Fruit fly (Drosophila melanogaster) whole organism, embryonic: ENCODE results near the gene CG11560.

Experiments
- CG14860 ChIP-seq: fragments of 200-800 bp; sonication (Bioruptor generic); IDR thresholded peaks from 3 replicates; pipeline ENCODE4 v1.3.6; 2022; ENCODE audit warnings: missing biosample characterization, missing genetic modification characterization; ENCODE audit not compliant: partially characterized antibody
- CG15479 ChIP-seq: fragments of 200-800 bp; sonication (Bioruptor generic); optimal IDR thresholded peaks from 3 replicates; lab custom pipeline; 2019; ENCODE audit warnings: missing biosample characterization, mild to moderate bottlenecking, missing genetic modification characterization, moderate library complexity
- CG1647 ChIP-seq: fragments of 200-800 bp; sonication (Bioruptor generic); optimal IDR thresholded peaks from 3 replicates; lab custom pipeline; 2016; ENCODE audit warnings: missing biosample characterization, missing genetic modification characterization
- CG17328 ChIP-seq: fragments of 200-800 bp; sonication (Bioruptor generic); IDR thresholded peaks from 2 replicates; pipeline ENCODE4 v1.3.6; 2022; ENCODE audit warnings: missing biosample characterization, missing genetic modification characterization
- CG17359 ChIP-seq: fragments of 200-800 bp; sonication (Bioruptor generic); optimal IDR thresholded peaks from 3 replicates; lab custom pipeline; 2018; ENCODE audit warnings: missing biosample characterization, mild to moderate bottlenecking, missing genetic modification characterization, moderate library complexity
- CG18011 ChIP-seq: fragments of 200-800 bp; sonication (Bioruptor generic); optimal IDR thresholded peaks from 2 replicates; lab custom pipeline; 2017; ENCODE audit warnings: missing biosample characterization, missing genetic modification characterization, mild to moderate bottlenecking, moderate library complexity, missing genotype
- CG18476 ChIP-seq: fragments of 200-800 bp; sonication (Bioruptor generic); optimal IDR thresholded peaks from 2 replicates; lab custom pipeline; 2016; ENCODE audit warnings: missing biosample characterization, mild to moderate bottlenecking, missing genetic modification characterization
- CG18599 ChIP-seq: fragments of 200-800 bp; sonication (Bioruptor generic); optimal IDR thresholded peaks from 3 replicates; lab custom pipeline; 2017; ENCODE audit warnings: missing biosample characterization, missing genetic modification characterization, mild to moderate bottlenecking, moderate library complexity, missing genetic modification reagents
- CG30020 ChIP-seq: fragments of 200-800 bp; optimal IDR thresholded peaks from 2 replicates; lab custom pipeline; 2019; ENCODE audit warnings: missing biosample characterization, mild to moderate bottlenecking, missing genetic modification characterization, moderate library complexity
- CG31365 ChIP-seq: fragments of 200-800 bp; sonication (Bioruptor generic); optimal IDR thresholded peaks from 2 replicates; lab custom pipeline; 2018; ENCODE audit warnings: missing biosample characterization, mild to moderate bottlenecking, missing genetic modification characterization
- CG32532 ChIP-seq: fragments of 200-800 bp; sonication (Bioruptor generic); IDR thresholded peaks from 2 replicates; pipeline ENCODE4 v1.3.6; 2022; ENCODE audit warnings: missing biosample characterization, missing genetic modification characterization
- CG3726 ChIP-seq: fragments of 200-800 bp; sonication (Bioruptor generic); IDR thresholded peaks from 3 replicates; pipeline ENCODE4, ENCODE4 v1.3.6; 2022; ENCODE audit warnings: missing biosample characterization, missing genetic modification characterization
- CG4282 ChIP-seq: fragments of 200-800 bp; sonication (Bioruptor generic); optimal IDR thresholded peaks from 2 replicates; lab custom pipeline; 2016; ENCODE audit warnings: missing biosample characterization, missing genetic modification characterization
- CG5180 ChIP-seq: fragments of 200-800 bp; sonication (Bioruptor generic); optimal IDR thresholded peaks from 3 replicates; lab custom pipeline; 2017; ENCODE audit warnings: missing biosample characterization, missing genetic modification characterization, mild to moderate bottlenecking, moderate library complexity, missing genetic modification reagents
- CG6175 ChIP-seq: fragments of 200-800 bp; sonication (Bioruptor generic); IDR thresholded peaks from 3 replicates; pipeline ENCODE4 v1.3.6; 2022; ENCODE audit warnings: missing biosample characterization, missing genetic modification characterization
- CG6272 ChIP-seq: fragments of 200-800 bp; sonication (Bioruptor generic); IDR thresholded peaks from 2 replicates; pipeline ENCODE4 v1.3.6; 2022; ENCODE audit warnings: missing biosample characterization, missing genetic modification characterization
- CG7786 ChIP-seq: fragments of 200-800 bp; sonication (Bioruptor generic); optimal IDR thresholded peaks from 2 replicates; lab custom pipeline; 2016; ENCODE audit warnings: missing biosample characterization, missing genetic modification characterization
- CG7987 ChIP-seq: fragments of 200-800 bp; sonication (Bioruptor generic); optimal IDR thresholded peaks from 2 replicates; lab custom pipeline; 2018; ENCODE audit warnings: missing biosample characterization, mild to moderate bottlenecking, missing genetic modification characterization, moderate library complexity
- CG9932 ChIP-seq: fragments of 200-800 bp; sonication (Bioruptor generic); IDR thresholded peaks from 2 replicates; pipeline ENCODE4 v1.3.6; 2022; ENCODE audit warnings: missing biosample characterization, missing genetic modification characterization
- D19A ChIP-seq: fragments of 200-800 bp; optimal IDR thresholded peaks from 3 replicates; lab custom pipeline; 2019; ENCODE audit warnings: missing biosample characterization, mild to moderate bottlenecking, missing genetic modification characterization, moderate library complexity
- Dip3 ChIP-seq: fragments of 200-800 bp; sonication (Bioruptor generic); optimal IDR thresholded peaks from 3 replicates; lab custom pipeline; 2016; ENCODE audit warnings: missing biosample characterization, missing genetic modification characterization
- E2f1 ChIP-seq: fragments of 200-800 bp; sonication (Bioruptor generic); IDR thresholded peaks from 2 replicates; pipeline ENCODE4 v1.3.6; 2022; ENCODE audit warnings: missing biosample characterization, missing genetic modification characterization
- Gsc ChIP-seq: fragments of 200-800 bp; sonication (Bioruptor generic); IDR thresholded peaks from 2 replicates; pipeline ENCODE4 v1.3.6; 2022; ENCODE audit warnings: missing biosample characterization, missing genetic modification characterization
- HLH3B ChIP-seq: fragments of 200-800 bp; sonication (Bioruptor generic); IDR thresholded peaks from 2 replicates; pipeline ENCODE4 v1.3.6; 2022; ENCODE audit warnings: missing biosample characterization, missing genetic modification characterization
- HLHmδ ChIP-seq: fragments of 200-800 bp; sonication (Bioruptor generic); optimal IDR thresholded peaks from 2 replicates; lab custom pipeline; 2018; ENCODE audit warnings: missing biosample characterization, mild to moderate bottlenecking, missing genetic modification characterization, moderate library complexity
- Max ChIP-seq: fragments of 200-800 bp; sonication (Bioruptor generic); optimal IDR thresholded peaks from 2 replicates; lab custom pipeline; 2016; ENCODE audit warnings: missing biosample characterization, mild to moderate bottlenecking, missing genetic modification characterization
- Sin3A ChIP-seq: fragments of >200 bp; optimal IDR thresholded peaks from 2 replicates; lab custom pipeline; 2018
- Sox102F ChIP-seq: fragments of 200-800 bp; sonication (Bioruptor generic); optimal IDR thresholded peaks from 2 replicates; lab custom pipeline; 2018; ENCODE audit warnings: missing biosample characterization, mild to moderate bottlenecking, missing genetic modification characterization, moderate library complexity
- Spps ChIP-seq: fragments of 200-800 bp; sonication (Bioruptor generic); optimal IDR thresholded peaks from 2 replicates; lab custom pipeline; 2018; ENCODE audit warnings: missing biosample characterization, mild to moderate bottlenecking, missing genetic modification characterization
- TFAM ChIP-seq: fragments of 200-800 bp; sonication (Bioruptor generic); optimal IDR thresholded peaks from 2 replicates; lab custom pipeline; 2017; ENCODE audit warnings: missing biosample characterization, missing genetic modification characterization, inconsistent platforms
- Xbp1 ChIP-seq: fragments of 200-800 bp; sonication (Bioruptor generic); optimal IDR thresholded peaks from 3 replicates; lab custom pipeline; 2016; ENCODE audit warnings: missing biosample characterization, mild to moderate bottlenecking, missing genetic modification characterization
- al ChIP-seq: fragments of 200-800 bp; sonication (Bioruptor generic); IDR thresholded peaks from 2 replicates; pipeline ENCODE4 v1.3.6; 2022; ENCODE audit warnings: missing biosample characterization, missing genetic modification characterization
- cad ChIP-seq: fragments of >200 bp; optimal IDR thresholded peaks from 2 replicates; lab custom pipeline; 2017; ENCODE audit warnings: missing biosample characterization, missing genetic modification characterization
- cas ChIP-seq: fragments of 200-800 bp; sonication (Bioruptor generic); IDR thresholded peaks from 2 replicates; pipeline ENCODE4 v1.3.6; 2022; ENCODE audit warnings: missing biosample characterization, missing genetic modification characterization
- chm ChIP-seq: fragments of 200-800 bp; sonication (Bioruptor generic); IDR thresholded peaks from 2 replicates; pipeline ENCODE4 v1.3.6; 2022; ENCODE audit warnings: missing biosample characterization, missing genetic modification characterization
- ci ChIP-seq: fragments of 200-800 bp; sonication (Bioruptor generic); IDR thresholded peaks from 3 replicates; pipeline ENCODE4 v1.3.6; 2022; ENCODE audit warnings: missing biosample characterization, missing genetic modification characterization
- danr ChIP-seq: fragments of 200-800 bp; sonication (Bioruptor generic); IDR thresholded peaks from 2 replicates; pipeline ENCODE4 v1.3.6; 2022; ENCODE audit warnings: missing biosample characterization, missing genetic modification characterization
- emc ChIP-seq: fragments of 200-800 bp; sonication (Bioruptor generic); optimal IDR thresholded peaks from 2 replicates; lab custom pipeline; 2016; ENCODE audit warnings: missing biosample characterization, missing genetic modification characterization
- fd64A ChIP-seq: fragments of 200-800 bp; sonication (Bioruptor generic); optimal IDR thresholded peaks from 3 replicates; lab custom pipeline; 2018; ENCODE audit warnings: missing biosample characterization, mild to moderate bottlenecking, missing genetic modification characterization
- gcm ChIP-seq: fragments of 200-800 bp; sonication (Bioruptor generic); optimal IDR thresholded peaks from 2 replicates; lab custom pipeline; 2019; ENCODE audit warnings: missing biosample characterization, mild to moderate bottlenecking, missing genetic modification characterization, moderate library complexity
- gro ChIP-seq: fragments of 200-800 bp; sonication (Bioruptor generic); optimal IDR thresholded peaks from 2 replicates; lab custom pipeline; 2016; ENCODE audit warnings: missing biosample characterization, missing genetic modification characterization
- org-1 ChIP-seq: fragments of 200-800 bp; sonication (Bioruptor generic); optimal IDR thresholded peaks from 2 replicates; lab custom pipeline; 2017; ENCODE audit warnings: missing biosample characterization, missing genetic modification characterization
- pita ChIP-seq: fragments of 200-800 bp; sonication (Bioruptor generic); optimal IDR thresholded peaks from 2 replicates; lab custom pipeline; 2017; ENCODE audit warnings: missing biosample characterization, mild to moderate bottlenecking, missing genetic modification characterization
- pum ChIP-seq: fragments of 200-800 bp; sonication (Bioruptor generic); optimal IDR thresholded peaks from 2 replicates; lab custom pipeline; 2016; ENCODE audit warnings: missing biosample characterization, missing genetic modification characterization
- row ChIP-seq: fragments of 200-800 bp; sonication (Bioruptor generic); IDR thresholded peaks from 3 replicates; pipeline ENCODE4 v1.3.6; 2022; ENCODE audit warnings: missing biosample characterization, missing genetic modification characterization
- run ChIP-seq: fragments of 200-800 bp; sonication (Bioruptor generic); optimal IDR thresholded peaks from 3 replicates; lab custom pipeline; 2018; ENCODE audit warnings: missing biosample characterization, mild to moderate bottlenecking, missing genetic modification characterization
- sima ChIP-seq: fragments of 200-800 bp; sonication (Bioruptor generic); optimal IDR thresholded peaks from 2 replicates; lab custom pipeline; 2016; ENCODE audit warnings: missing biosample characterization, missing genetic modification characterization
- ttk ChIP-seq: fragments of 200-800 bp; sonication (Bioruptor generic); IDR thresholded peaks from 2 replicates; pipeline ENCODE4 v2.1.2; 2022; ENCODE audit warnings: missing biosample characterization, missing genetic modification characterization
- zen ChIP-seq: fragments of 200-800 bp; sonication (Bioruptor generic); optimal IDR thresholded peaks from 3 replicates; lab custom pipeline; 2018; ENCODE audit warnings: missing biosample characterization, mild to moderate bottlenecking, missing genetic modification characterization, moderate library complexity
- zf30C ChIP-seq: fragments of 200-800 bp; sonication (Bioruptor generic); optimal IDR thresholded peaks from 3 replicates; lab custom pipeline; 2018; ENCODE audit warnings: missing biosample characterization, mild to moderate bottlenecking, missing genetic modification characterization

The CG11560 gene

DNA sequence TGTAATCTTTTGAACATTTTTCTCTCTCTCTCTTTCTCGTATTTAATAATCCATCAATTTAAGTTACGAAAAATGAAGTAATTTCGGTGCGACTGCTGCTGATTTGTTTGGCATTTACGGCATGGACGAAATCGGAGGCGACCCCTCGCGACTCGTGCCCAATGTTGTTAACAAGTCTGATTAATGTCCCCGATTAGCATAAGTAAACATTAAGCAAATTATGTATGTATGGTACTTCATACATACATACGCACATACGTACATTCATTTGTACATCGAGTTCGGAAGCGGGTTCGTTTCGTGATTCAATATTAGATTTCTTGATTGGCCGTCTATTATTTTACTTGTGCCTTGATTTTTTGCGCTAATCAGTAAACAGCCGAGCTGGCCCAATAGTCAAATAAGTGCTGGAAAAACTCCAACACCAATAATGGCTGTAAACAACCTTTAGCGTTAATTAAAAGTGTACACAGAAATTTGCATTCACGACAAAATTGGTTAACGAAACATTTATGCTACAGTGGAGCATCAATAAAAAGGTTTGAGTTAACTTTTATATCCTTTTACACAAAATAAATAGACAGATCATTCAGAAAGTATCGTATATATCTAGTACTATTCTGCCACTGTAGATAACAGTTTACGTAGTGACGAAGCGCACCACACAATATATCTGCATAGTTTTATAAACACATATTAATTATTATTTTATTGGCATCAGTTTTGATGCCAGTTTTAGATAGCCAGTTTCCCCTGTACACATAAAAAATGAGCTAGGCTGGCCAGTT is 28.7 kb upstream of the CG11560 start (continued):
- TF ChIP-seq CG7987 (GFP tag; lab: Kevin White, UChicago) (peak; percentile 49), HLH3B (GFP tag; lab: Robert Waterston, UW) (no peak), zf30C (no peak), CG30020 (tag; lab: Kevin White, UChicago) (no peak), row (peak; percentile 84), al (peak; percentile 74), CG14860 (GFP tag; lab: Robert Waterston, UW) (no peak), HLHmδ (GFP tag; lab: Kevin White, UChicago) (no peak), Sox102F (peak; percentile 68), sima (GFP tag; lab: Kevin White, UChicago) (no peak), zen (tag; lab: Kevin White, UChicago) (no peak), pum (GFP tag; lab: Kevin White, UChicago) (no peak), CG18011 (GFP tag; lab: Kevin White, UChicago) (peak; percentile 28), CG32532 (peak; percentile 82), cas (GFP tag; lab: Robert Waterston, UW) (no peak), emc (GFP tag; lab: Kevin White, UChicago) (no peak), Sin3A (lab: Kevin White, UChicago) (no peak), Gsc (GFP tag; lab: Robert Waterston, UW) (no peak), CG17359 (tag; lab: Kevin White, UChicago) (peak; percentile 50), CG6175 (GFP tag; lab: Robert Waterston, UW) (no peak), CG6272 (GFP tag; lab: Robert Waterston, UW) (peak; percentile 25; the same call in 1 of the 2 replicates), CG31365 (tag; lab: Kevin White, UChicago) (no peak), D19A (tag; lab: Kevin White, UChicago) (peak; percentile 29), gro (GFP tag; lab: Kevin White, UChicago) (peak; percentile 44), CG9932 (GFP tag; lab: Robert Waterston, UW) (peak; percentile 82), CG15479 (GFP tag; lab: Kevin White, UChicago) (no peak), org-1 (GFP tag; lab: Kevin White, UChicago) (peak; percentile 53), CG17328 (GFP tag; lab: Robert Waterston, UW) (no peak), fd64A (no peak), CG18599 (GFP tag; lab: Kevin White, UChicago) (peak; percentile 71), danr (GFP tag; lab: Robert Waterston, UW) (no peak), CG7786 (GFP tag; lab: Kevin White, UChicago) (peak; percentile 20), E2f1 (GFP tag; lab: Robert Waterston, UW) (peak; percentile 63), chm (no peak), CG4282 (GFP tag; lab: Kevin White, UChicago) (no peak), CG1647 (GFP tag; lab: Kevin White, UChicago) (peak; percentile 29), pita (GFP tag; lab: Kevin White, UChicago) (no peak), gcm (GFP tag; lab: Kevin White, UChicago) (no peak), Max (GFP tag; lab: Kevin White, UChicago) (no peak), cad (GFP tag; lab: Kevin White, UChicago) (no peak), CG5180 (peak; percentile 59), run (peak; percentile 10), Spps (tag; lab: Kevin White, UChicago) (no peak), TFAM (GFP tag; lab: Kevin White, UChicago) (no peak), ci (GFP tag; lab: Robert Waterston, UW) (0 out of 3 replicates have a peak, but pooled peaks have one; percentile 38), Xbp1 (GFP tag; lab: Kevin White, UChicago) (peak; percentile 66), ttk (GFP tag; lab: Robert Waterston, UW) (peak; percentile 50; the same call in 1 of the 2 replicates), Dip3 (GFP tag; lab: Kevin White, UChicago) (peak; percentile 54), CG3726 (GFP tag; lab: Robert Waterston, UW) (0 out of 3 replicates have a peak, but pooled peaks have one; percentile 42), CG18476 (no peak)
